Fruit fly (Drosophila melanogaster) whole organism, wandering third instar larva: ENCODE measurements around the gene IntS6.

Experiments used
- Abd-B ChIP-seq: fragments of >200 bp; optimal IDR thresholded peaks from 2 replicates; lab custom pipeline; 2017; ENCODE audit warnings: missing biosample characterization, missing genetic modification characterization
- CG32264 ChIP-seq: fragments of 200-800 bp; sonication (Bioruptor generic); optimal IDR thresholded peaks from 2 replicates; lab custom pipeline; 2016; ENCODE audit warnings: missing biosample characterization, missing genetic modification characterization
- CG9705 ChIP-seq: fragments of 200-800 bp; sonication (Bioruptor generic); optimal IDR thresholded peaks from 2 replicates; lab custom pipeline; 2018; ENCODE audit warnings: missing biosample characterization, mild to moderate bottlenecking, missing genetic modification characterization
- CrebA ChIP-seq: fragments of 200-800 bp; sonication (Bioruptor generic); optimal IDR thresholded peaks from 2 replicates; lab custom pipeline; 2016; ENCODE audit warnings: missing biosample characterization, mild to moderate bottlenecking, missing genetic modification characterization, borderline replicate concordance
- Dfd ChIP-seq: fragments of >200 bp; optimal IDR thresholded peaks from 2 replicates; lab custom pipeline; 2017; ENCODE audit warnings: missing biosample characterization, missing genetic modification characterization
- Dif ChIP-seq: fragments of 200-275, 200-300 bp; sonication (Bioruptor generic); optimal IDR thresholded peaks from 2 replicates; lab custom pipeline; 2018; ENCODE audit warnings: missing biosample characterization, missing genetic modification characterization; ENCODE audit not compliant: partially characterized antibody
- GATAd ChIP-seq: sonication (Bioruptor generic); optimal IDR thresholded peaks from 2 replicates; lab custom pipeline; 2016; ENCODE audit warnings: missing biosample characterization, missing genetic modification characterization
- HLH106 ChIP-seq: fragments of 200-800 bp; optimal IDR thresholded peaks from 3 replicates; lab custom pipeline; 2019; ENCODE audit warnings: missing biosample characterization, mild to moderate bottlenecking, missing genetic modification characterization, moderate library complexity
- Hnf4 ChIP-seq: fragments of 200-800 bp; sonication (Bioruptor generic); optimal IDR thresholded peaks from 2 replicates; lab custom pipeline; 2016; ENCODE audit warnings: missing biosample characterization, mild to moderate bottlenecking, missing genetic modification characterization
- Hr78 ChIP-seq: fragments of >200 bp; optimal IDR thresholded peaks from 2 replicates; lab custom pipeline; 2017; ENCODE audit warnings: missing biosample characterization, missing genetic modification characterization
- Hr83 ChIP-seq: fragments of 200-300 bp; sonication (Bioruptor generic); optimal IDR thresholded peaks from 2 replicates; lab custom pipeline; 2016; ENCODE audit warnings: missing biosample characterization, mild to moderate bottlenecking, missing genetic modification characterization, moderate library complexity; ENCODE audit not compliant: poor library complexity, severe bottlenecking
- Jra ChIP-seq: sonication (Bioruptor generic); optimal IDR thresholded peaks from 2 replicates; lab custom pipeline; 2016; ENCODE audit warnings: missing biosample characterization, missing genetic modification characterization
- Mio ChIP-seq: sonication (Bioruptor generic); optimal IDR thresholded peaks from 2 replicates; lab custom pipeline; 2016; ENCODE audit warnings: missing biosample characterization, missing genetic modification characterization
- Myc ChIP-seq: fragments of >200 bp; optimal IDR thresholded peaks from 2 replicates; lab custom pipeline; 2017
- N ChIP-seq: fragments of >200 bp; optimal IDR thresholded peaks from 2 replicates; lab custom pipeline; 2018; ENCODE audit warnings: missing biosample characterization, missing external identifiers, missing genetic modification characterization
- OdsH ChIP-seq: fragments of 200-800 bp; sonication (Bioruptor generic); optimal IDR thresholded peaks from 2 replicates; lab custom pipeline; 2016; ENCODE audit warnings: missing biosample characterization, mild to moderate bottlenecking, missing genetic modification characterization
- Rel ChIP-seq, 2 experiments: fragments of 200-800 bp; sonication (Bioruptor generic) in 1 of 2; optimal IDR thresholded peaks; 2 replicates in 1 of 2; 3 replicates in 1 of 2; lab custom pipeline; 2016 to 2019; ENCODE audit warnings: mild to moderate bottlenecking in 2 of 2, missing biosample characterization in 2 of 2, missing genetic modification characterization in 2 of 2, moderate library complexity in 1 of 2
- Sp1 ChIP-seq: fragments of 200-800 bp; sonication (Bioruptor generic); optimal IDR thresholded peaks from 3 replicates; lab custom pipeline; 2019; ENCODE audit warnings: missing biosample characterization, mild to moderate bottlenecking, missing genetic modification characterization, moderate library complexity
- Vsx2 ChIP-seq: fragments of 200-300, 225-300 bp; sonication (Bioruptor generic); optimal IDR thresholded peaks from 2 replicates; lab custom pipeline; 2018; ENCODE audit warnings: missing biosample characterization, missing genetic modification characterization; ENCODE audit not compliant: partially characterized antibody
- br ChIP-seq: fragments of 200-800 bp; sonication (Bioruptor generic); optimal IDR thresholded peaks from 2 replicates; lab custom pipeline; 2016; ENCODE audit warnings: missing biosample characterization, missing genetic modification characterization
- brk ChIP-seq: fragments of 200-800 bp; sonication (Bioruptor generic); optimal IDR thresholded peaks from 2 replicates; lab custom pipeline; 2016; ENCODE audit warnings: missing biosample characterization, mild to moderate bottlenecking, missing genetic modification characterization
- dl ChIP-seq, 2 experiments: fragments of 175-275, 200-275 bp in 1 of 2; fragments of 200-275 bp in 1 of 2; sonication (Bioruptor generic); optimal IDR thresholded peaks; lab custom pipeline; 2018; ENCODE audit warnings: mild to moderate bottlenecking in 2 of 2, missing biosample characterization in 2 of 2, missing genetic modification characterization in 2 of 2, moderate library complexity in 2 of 2; ENCODE audit not compliant: partially characterized antibody in 2 of 2, insufficient read depth in 1 of 2
- dmrt93B ChIP-seq: fragments of 200-800 bp; sonication (Bioruptor generic); optimal IDR thresholded peaks from 2 replicates; lab custom pipeline; 2018; ENCODE audit warnings: missing biosample characterization, mild to moderate bottlenecking, missing genetic modification characterization
- dsf ChIP-seq: sonication (Bioruptor generic); optimal IDR thresholded peaks from 2 replicates; lab custom pipeline; 2016; ENCODE audit warnings: missing biosample characterization, missing genetic modification characterization, borderline replicate concordance
- ey ChIP-seq: fragments of 200-800 bp; sonication (Bioruptor generic); optimal IDR thresholded peaks from 2 replicates; lab custom pipeline; 2016; ENCODE audit warnings: missing biosample characterization, missing genetic modification characterization
- foxo ChIP-seq, 2 experiments: fragments of 200-800 bp; sonication (Bioruptor generic); optimal IDR thresholded peaks; 2 replicates in 1 of 2; 3 replicates in 1 of 2; lab custom pipeline; 2016 to 2017; ENCODE audit warnings: missing biosample characterization in 2 of 2, missing genetic modification characterization in 2 of 2
- fru ChIP-seq: fragments of 200-800 bp; sonication (Bioruptor generic); optimal IDR thresholded peaks from 3 replicates; lab custom pipeline; 2016; ENCODE audit warnings: missing biosample characterization, mild to moderate bottlenecking, missing genetic modification characterization
- h ChIP-seq: fragments of 200-800 bp; sonication (Bioruptor generic); optimal IDR thresholded peaks from 3 replicates; lab custom pipeline; 2016; ENCODE audit warnings: missing biosample characterization, mild to moderate bottlenecking, missing genetic modification characterization
- jim ChIP-seq: fragments of 175-275, 200-325 bp; sonication (Bioruptor generic); optimal IDR thresholded peaks from 2 replicates; lab custom pipeline; 2016; ENCODE audit warnings: missing biosample characterization, mild to moderate bottlenecking, missing genetic modification characterization
- lola ChIP-seq: fragments of >200 bp; optimal IDR thresholded peaks from 2 replicates; lab custom pipeline; 2017; ENCODE audit warnings: missing biosample characterization, missing genetic modification characterization
- pan ChIP-seq: fragments of >200 bp; optimal IDR thresholded peaks from 2 replicates; lab custom pipeline; 2017
- psq ChIP-seq: fragments of 200-800 bp; sonication (Bioruptor generic); optimal IDR thresholded peaks from 3 replicates; lab custom pipeline; 2017; ENCODE audit warnings: missing biosample characterization, mild to moderate bottlenecking, missing genetic modification characterization, moderate library complexity
- rgr ChIP-seq: fragments of 200-800 bp; sonication (Bioruptor generic); optimal IDR thresholded peaks from 3 replicates; lab custom pipeline; 2016; ENCODE audit warnings: missing biosample characterization, mild to moderate bottlenecking, missing genetic modification characterization
- sage ChIP-seq: fragments of 200-800 bp; sonication (Bioruptor generic); optimal IDR thresholded peaks from 2 replicates; lab custom pipeline; 2016; ENCODE audit warnings: missing biosample characterization, mild to moderate bottlenecking, missing genetic modification characterization
- sv ChIP-seq: fragments of 200-800 bp; sonication (Bioruptor generic); optimal IDR thresholded peaks from 3 replicates; lab custom pipeline; 2016; ENCODE audit warnings: missing biosample characterization, missing genetic modification characterization
- tai ChIP-seq: sonication (Bioruptor generic); optimal IDR thresholded peaks from 2 replicates; lab custom pipeline; 2016; ENCODE audit warnings: missing biosample characterization, missing genetic modification characterization
- usp ChIP-seq: fragments of >200 bp; optimal IDR thresholded peaks from 2 replicates; lab custom pipeline; 2017; ENCODE audit warnings: missing biosample characterization, missing genetic modification characterization
- woc ChIP-seq: sonication (Bioruptor generic); optimal IDR thresholded peaks from 2 replicates; lab custom pipeline; 2016; ENCODE audit warnings: missing biosample characterization, mild to moderate bottlenecking, missing genetic modification characterization

The IntS6 gene

dm6 chrX:5699824-5700498 lies 47.1 kb downstream of the IntS6 start:
- TF ChIP-seq rgr (peak; percentile 63), sage (peak; percentile 18), pan (lab: Kevin White, UChicago) (no peak), Dif (no peak), woc (GFP tag; lab: Kevin White, UChicago) (peak; percentile 70), psq (GFP tag; lab: Kevin White, UChicago) (peak; percentile 44), br (GFP tag; lab: Kevin White, UChicago) (peak; percentile 33), Sp1 (GFP tag; lab: Kevin White, UChicago) (peak; percentile 17), ey (peak; percentile 60), HLH106 (tag; lab: Kevin White, UChicago) (peak; percentile 48), sv (GFP tag; lab: Kevin White, UChicago) (peak; percentile 67), h (GFP tag; lab: Kevin White, UChicago) (peak; percentile 72), fru (GFP tag; lab: Kevin White, UChicago) (peak; percentile 66), CG32264 (no peak), Hr78 (GFP tag; lab: Kevin White, UChicago) (no peak), foxo (GFP tag; optimal IDR thresholded peaks at IDR 0.05; lab: Kevin White, UChicago) (peak in 1 of 2 experiments; percentile 71), OdsH (GFP tag; lab: Kevin White, UChicago) (peak; percentile 48)

- TF ChIP-seq usp (GFP tag; lab: Kevin White, UChicago): no peak
- peak; percentile 22 for TF ChIP-seq psq (GFP tag; lab: Kevin White, UChicago)
- TF ChIP-seq Vsx2: no peak
- no peak for TF ChIP-seq tai (GFP tag; lab: Kevin White, UChicago)
- peak; percentile 74 for TF ChIP-seq HLH106 (tag; lab: Kevin White, UChicago)
- TF ChIP-seq h (GFP tag; lab: Kevin White, UChicago): peak; percentile 49
- TF ChIP-seq sv (GFP tag; lab: Kevin White, UChicago): no peak
- peak; percentile 51 for TF ChIP-seq CG9705 (GFP tag; lab: Kevin White, UChicago)
- TF ChIP-seq Rel (GFP tag; optimal IDR thresholded peaks at IDR 0.05; lab: Kevin White, UChicago): no peak
- TF ChIP-seq Rel (tag; optimal IDR thresholded peaks at IDR 0.05; lab: Kevin White, UChicago): no peak
- no peak for TF ChIP-seq N (GFP tag; lab: Kevin White, UChicago)
- no peak for TF ChIP-seq Abd-B
- no peak for TF ChIP-seq CG32264
- peak; percentile 60 for TF ChIP-seq OdsH (GFP tag; lab: Kevin White, UChicago)
- no peak for TF ChIP-seq Dfd (GFP tag; lab: Kevin White, UChicago)
- TF ChIP-seq Mio (GFP tag; lab: Kevin White, UChicago): no peak
- TF ChIP-seq Jra (GFP tag; lab: Kevin White, UChicago): no peak
- peak in 1 of 2 experiments; percentile 74 for TF ChIP-seq foxo (GFP tag; optimal IDR thresholded peaks at IDR 0.05; lab: Kevin White, UChicago)
- no peak for TF ChIP-seq Hnf4 (GFP tag; lab: Kevin White, UChicago)
- no peak for TF ChIP-seq Hr78 (GFP tag; lab: Kevin White, UChicago)
- no peak for TF ChIP-seq sage
- no peak for TF ChIP-seq dl (GFP tag; optimal IDR thresholded peaks at IDR 0.05; lab: Kevin White, UChicago; ENCODE audit: insufficient read depth in 1 of 2, partially characterized antibody in 2 of 2)
- TF ChIP-seq fru (GFP tag; lab: Kevin White, UChicago): peak; percentile 72
- TF ChIP-seq jim: no peak
- no peak for TF ChIP-seq CrebA (GFP tag; lab: Kevin White, UChicago)
- TF ChIP-seq brk: no peak
- TF ChIP-seq ey: peak; percentile 51
- no peak for TF ChIP-seq Dif
- peak; percentile 47 for TF ChIP-seq br (GFP tag; lab: Kevin White, UChicago)
- no peak for TF ChIP-seq dsf (GFP tag; lab: Kevin White, UChicago)
- no peak for TF ChIP-seq lola (GFP tag; lab: Kevin White, UChicago)
- TF ChIP-seq Sp1 (GFP tag; lab: Kevin White, UChicago): peak; percentile 59
- TF ChIP-seq Myc (lab: Kevin White, UChicago): peak; percentile 94
- TF ChIP-seq pan (lab: Kevin White, UChicago): no peak
- TF ChIP-seq woc (GFP tag; lab: Kevin White, UChicago): no peak
- no peak for TF ChIP-seq Hr83 (GFP tag; lab: Kevin White, UChicago)
- peak; percentile 52 for TF ChIP-seq dmrt93B (GFP tag; lab: Kevin White, UChicago)
- peak; percentile 35 for TF ChIP-seq rgr
- no peak for TF ChIP-seq GATAd (GFP tag; lab: Kevin White, UChicago)
These were observed 48.8 kb downstream of the IntS6 start, which contains the start of gene AdamTS-B for dm6 chrX:5698087-5698727. AdamTS-B (plus strand) TSS chrX:5698557.
